ENCODE assay signal across 4 worm cellular contexts in the genomic region with DNA sequence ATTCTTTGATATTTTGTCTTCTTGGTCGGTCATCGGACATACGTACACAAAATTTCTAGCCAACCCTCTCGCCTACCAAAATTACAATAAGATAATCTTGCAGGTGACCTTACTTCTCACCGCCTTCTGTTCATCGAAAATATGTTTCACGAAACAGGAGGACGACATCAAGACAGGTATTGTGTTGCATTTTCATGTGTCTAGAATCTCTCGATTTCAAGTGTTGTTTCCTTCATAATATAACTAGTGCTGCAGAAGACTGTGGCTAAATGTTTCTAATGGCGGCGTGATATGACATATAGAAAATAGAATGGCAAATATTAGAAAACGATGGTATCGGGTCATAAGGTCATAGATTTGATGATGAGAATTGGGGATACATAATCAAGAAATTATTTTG.
TF ChIP-seq lines count a peak whose summit lies in the region.

No protein-coding gene starts in this region.

TF ChIP-seq in whole organism, L1 larva, 84 proteins besides CTCF, POLR2A, EP300 and RAD21:
- TF ChIP-seq Y116A8C.19 (tag; optimal IDR thresholded peaks at IDR 0.05; lab: Kevin White, UChicago; ENCODE audit: borderline replicate concordance) (no peak), efl-1 (optimal IDR thresholded peaks at IDR 0.05; lab: Kevin White, UChicago) (no peak), efl-1 (GFP tag; optimal IDR thresholded peaks at IDR 0.05 in 1 of 2; lab: Kevin White, UChicago) (peak in 1 of 2 experiments; percentile 18), snu-23 (GFP tag; optimal IDR thresholded peaks at IDR 0.05; lab: Kevin White, UChicago) (peak; percentile 24), hpl-2 (GFP tag; optimal IDR thresholded peaks at IDR 0.05; lab: Kevin White, UChicago) (no peak), nhr-19 (GFP tag; conservative IDR thresholded peaks at IDR 0.05; lab: Robert Waterston, UW) (no peak), nhr-85 (tag; lab: Kevin White, UChicago) (peak; percentile 66), hlh-17 (GFP tag; optimal IDR thresholded peaks at IDR 0.05; lab: Kevin White, UChicago; ENCODE audit: borderline replicate concordance) (no peak), nhr-20 (tag; optimal IDR thresholded peaks at IDR 0.05; lab: Kevin White, UChicago) (peak; percentile 50), fkh-8 (tag; optimal IDR thresholded peaks at IDR 0.05; lab: Kevin White, UChicago) (no peak), lin-14 (GFP tag; optimal IDR thresholded peaks at IDR 0.05; lab: Kevin White, UChicago) (peak; percentile 65), aha-1 (tag; optimal IDR thresholded peaks at IDR 0.05; lab: Kevin White, UChicago) (no peak), ceh-82 (tag; optimal IDR thresholded peaks at IDR 0.05; lab: Kevin White, UChicago) (no peak), blmp-1 (tag; optimal IDR thresholded peaks at IDR 0.05; lab: Kevin White, UChicago) (peak; percentile 44), elt-3 (tag; optimal IDR thresholded peaks at IDR 0.05; lab: Kevin White, UChicago) (peak in 1 of 6 experiments; percentile 46), ets-5 (GFP tag; IDR thresholded peaks at IDR 0.05; lab: Robert Waterston, UW) (no peak), lin-35 (GFP tag; optimal IDR thresholded peaks at IDR 0.05; lab: Kevin White, UChicago) (peak in 1 of 2 experiments; percentile 12)

TF ChIP-seq in whole organism, L2 larva, 48 proteins besides CTCF, POLR2A, EP300 and RAD21:
- no peak for TF ChIP-seq lin-39 (tag; optimal IDR thresholded peaks at IDR 0.05; lab: Kevin White, UChicago)
- no peak for TF ChIP-seq nhr-6 (tag; optimal IDR thresholded peaks at IDR 0.05; lab: Kevin White, UChicago)
- TF ChIP-seq fos-1 (tag; optimal IDR thresholded peaks at IDR 0.05; lab: Kevin White, UChicago), result no peak
- no peak for TF ChIP-seq ztf-11 (tag; optimal IDR thresholded peaks at IDR 0.05; lab: Kevin White, UChicago)
- TF ChIP-seq dmd-4 (tag; optimal IDR thresholded peaks at IDR 0.05; lab: Kevin White, UChicago), result no peak
- TF ChIP-seq nhr-21 (tag; optimal IDR thresholded peaks at IDR 0.05; lab: Kevin White, UChicago), result peak; percentile 2
- no peak for TF ChIP-seq egl-27 (tag; optimal IDR thresholded peaks at IDR 0.05; lab: Kevin White, UChicago)
- TF ChIP-seq unc-62 (GFP tag; optimal IDR thresholded peaks at IDR 0.05; lab: Kevin White, UChicago), result no peak
- TF ChIP-seq snpc-4 (tag; optimal IDR thresholded peaks at IDR 0.05; lab: Kevin White, UChicago), result no peak
- TF ChIP-seq nhr-25 (tag; optimal IDR thresholded peaks at IDR 0.05; lab: Kevin White, UChicago), result peak; percentile 81
- TF ChIP-seq crh-2 (tag; optimal IDR thresholded peaks at IDR 0.05; lab: Kevin White, UChicago), result peak; percentile 21
- peak; percentile 3 for TF ChIP-seq nhr-129 (tag; optimal IDR thresholded peaks at IDR 0.05; lab: Kevin White, UChicago)
- TF ChIP-seq nhr-10 (tag; optimal IDR thresholded peaks at IDR 0.05; lab: Kevin White, UChicago), result no peak
- TF ChIP-seq ceh-82 (tag; optimal IDR thresholded peaks at IDR 0.05; lab: Kevin White, UChicago), result no peak
TF ChIP-seq in whole organism, L2 larva: peak in this region for 4.

TF ChIP-seq in whole organism, L3 larva, 47 proteins besides CTCF, POLR2A, EP300 and RAD21:
- TF ChIP-seq nhr-12 (tag; optimal IDR thresholded peaks at IDR 0.05; lab: Kevin White, UChicago) (no peak), egl-27 (tag; optimal IDR thresholded peaks at IDR 0.05; lab: Kevin White, UChicago) (no peak), nhr-11 (tag; optimal IDR thresholded peaks at IDR 0.05; lab: Kevin White, UChicago) (no peak), elt-1 (tag; optimal IDR thresholded peaks at IDR 0.05; lab: Kevin White, UChicago) (no peak), ZK546.5 (tag; optimal IDR thresholded peaks at IDR 0.05; lab: Kevin White, UChicago) (no peak), nhr-23 (tag; optimal IDR thresholded peaks at IDR 0.05; lab: Kevin White, UChicago) (peak; percentile 26), snpc-4 (tag; optimal IDR thresholded peaks at IDR 0.05; lab: Kevin White, UChicago) (no peak), ceh-28 (tag; optimal IDR thresholded peaks at IDR 0.05; lab: Kevin White, UChicago) (no peak), nhr-25 (tag; optimal IDR thresholded peaks at IDR 0.05; lab: Kevin White, UChicago) (peak; percentile 92), nhr-43 (tag; optimal IDR thresholded peaks at IDR 0.05; lab: Kevin White, UChicago; ENCODE audit: poor library complexity, severe bottlenecking) (peak; percentile 21), ama-1 (optimal IDR thresholded peaks at IDR 0.05; lab: Kevin White, UChicago) (no peak), nhr-28 (tag; optimal IDR thresholded peaks at IDR 0.05; lab: Kevin White, UChicago) (no peak), tbx-2 (tag; optimal IDR thresholded peaks at IDR 0.05; lab: Kevin White, UChicago) (no peak), lin-15B (tag; optimal IDR thresholded peaks at IDR 0.05; lab: Kevin White, UChicago) (no peak), ztf-4 (tag; optimal IDR thresholded peaks at IDR 0.05; lab: Kevin White, UChicago) (no peak), nhr-76 (tag; optimal IDR thresholded peaks at IDR 0.05; lab: Kevin White, UChicago) (no peak)

TF ChIP-seq in whole organism, L4 larva, 104 proteins besides CTCF, POLR2A, EP300 and RAD21:
- TF ChIP-seq dmd-9 (GFP tag; IDR thresholded peaks at IDR 0.05; lab: Robert Waterston, UW) (no peak), cey-2 (tag; optimal IDR thresholded peaks at IDR 0.05; lab: Kevin White, UChicago; ENCODE audit: borderline replicate concordance, insufficient read depth) (peak; percentile 2), unc-62 (GFP tag; optimal IDR thresholded peaks at IDR 0.05 in 1 of 2; lab: Kevin White, UChicago) (peak in 1 of 2 experiments; percentile 92), unc-62 (tag; optimal IDR thresholded peaks at IDR 0.05; lab: Kevin White, UChicago) (no peak), snpc-4 (tag; optimal IDR thresholded peaks at IDR 0.05; lab: Kevin White, UChicago) (no peak), nhr-111 (GFP tag; optimal IDR thresholded peaks at IDR 0.05; lab: Kevin White, UChicago) (no peak), hlh-30 (tag; optimal IDR thresholded peaks at IDR 0.05; lab: Kevin White, UChicago; ENCODE audit: insufficient read depth) (peak; percentile 19)
